Worm (Caenorhabditis elegans) whole organism, early embryonic: ENCODE measurements around the gene pals-38.

Experiments
- aly-1 ChIP-seq: sonication (generic microtip); optimal IDR thresholded peaks from 2 replicates; lab custom pipeline; 2016; ENCODE audit warnings: missing genetic modification characterization, missing compliant biosample characterization
- ama-1 ChIP-seq: fragments of 150-350 bp; optimal IDR thresholded peaks from 2 replicates; lab custom pipeline; 2014
- ceh-13 ChIP-seq: fragments of 200-800 bp; sonication (Bioruptor generic); optimal IDR thresholded peaks from 2 replicates; lab custom pipeline; 2018; ENCODE audit warnings: mild to moderate bottlenecking, missing genetic modification characterization, missing compliant biosample characterization
- ceh-36 ChIP-seq: sonication (generic microtip); optimal IDR thresholded peaks from 2 replicates; lab custom pipeline; 2016; ENCODE audit warnings: missing genetic modification characterization, inconsistent platforms, missing compliant biosample characterization
- flt-1 ChIP-seq: fragments of 200-800 bp; sonication (Bioruptor generic); IDR thresholded peaks from 2 replicates; pipeline ENCODE4 v1.3.6; 2022; ENCODE audit warnings: missing genetic modification characterization, missing compliant biosample characterization
- hmg-4 ChIP-seq: fragments of 200-800 bp; sonication (Bioruptor generic); optimal IDR thresholded peaks from 2 replicates; lab custom pipeline; 2018; ENCODE audit warnings: mild to moderate bottlenecking, missing genetic modification characterization, missing compliant biosample characterization
- tbx-37 ChIP-seq: fragments of 200-800 bp; sonication (Bioruptor generic); conservative IDR thresholded peaks from 2 replicates; pipeline ENCODE4 v1.3.6; 2022; ENCODE audit warnings: missing genetic modification reagents, missing genetic modification characterization, missing compliant biosample characterization

DNA sequence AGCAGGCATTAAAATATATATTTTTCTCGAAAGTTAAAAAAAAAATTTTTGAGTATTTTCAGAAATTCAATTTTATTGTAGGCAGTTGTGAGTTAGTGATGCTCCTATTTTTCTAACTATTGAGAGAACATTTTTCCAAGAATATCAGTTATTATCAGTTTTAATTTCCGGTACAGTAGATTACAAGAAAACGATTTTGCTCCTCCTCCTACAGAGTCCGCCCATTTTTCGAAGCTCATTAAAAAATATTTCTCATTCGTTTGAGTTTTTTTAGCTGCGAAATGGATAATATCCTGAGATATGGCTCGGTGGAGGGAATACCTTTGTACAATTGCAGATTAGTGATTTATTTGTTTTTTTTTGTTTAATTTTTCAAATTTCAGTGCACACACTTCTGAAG lies 37.8 kb upstream of the pals-38 start, which contains the start of gene srt-39:
- TF ChIP-seq ama-1 (lab: Kevin White, UChicago) = no peak
- no peak for TF ChIP-seq ceh-36 (tag; lab: Kevin White, UChicago)
- no peak for TF ChIP-seq flt-1 (GFP tag; lab: Robert Waterston, UW)
- no peak for TF ChIP-seq tbx-37
- no peak for TF ChIP-seq hmg-4
- no peak for TF ChIP-seq aly-1
- no peak for TF ChIP-seq ceh-13 (GFP tag; lab: Kevin White, UChicago)
